Worm (Caenorhabditis elegans): ENCODE data around the gene glrx-3.

The glrx-3 gene

DNA sequence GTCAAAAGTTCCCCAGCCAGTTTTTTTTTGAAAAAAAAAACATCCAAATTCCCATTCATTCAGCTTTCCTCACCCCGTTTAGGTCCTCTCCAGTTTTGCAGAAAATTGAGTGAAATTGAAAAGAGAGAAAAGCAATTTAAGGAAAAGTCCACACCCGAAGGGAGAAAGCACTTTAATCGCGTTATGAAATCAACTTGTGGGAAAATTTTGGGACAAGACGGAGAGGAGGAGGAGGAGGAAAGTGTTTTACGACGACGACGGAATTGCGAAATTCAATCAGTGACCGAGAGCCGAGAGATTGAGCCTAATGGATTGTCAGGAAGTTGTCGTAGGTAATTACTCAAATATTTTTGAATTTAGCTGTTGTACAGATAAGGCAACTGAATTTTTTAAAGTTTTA, 16.3 kb upstream of the glrx-3 start:
- TF ChIP-seq tbx-2 (tag; optimal IDR thresholded peaks at IDR 0.05) (peak; percentile 64), nhr-47 (tag; optimal IDR thresholded peaks at IDR 0.05) (peak; percentile 22), hlh-4 (tag; optimal IDR thresholded peaks at IDR 0.05) (no peak), ceh-8 (GFP tag; optimal IDR thresholded peaks at IDR 0.05) (peak; percentile 49), lin-39 (tag; optimal IDR thresholded peaks at IDR 0.05) (no peak), ces-1 (GFP tag; optimal IDR thresholded peaks at IDR 0.05) (peak; percentile 36), grh-1 (GFP tag; IDR thresholded peaks at IDR 0.05) (no peak), lin-14 (GFP tag; optimal IDR thresholded peaks at IDR 0.05) (peak; percentile 80), sup-37 (GFP tag; optimal IDR thresholded peaks at IDR 0.05) (no peak), jun-1 (tag; optimal IDR thresholded peaks at IDR 0.05) (no peak), nhr-77 (tag; optimal IDR thresholded peaks at IDR 0.05) (no peak), pqm-1 (tag; optimal IDR thresholded peaks at IDR 0.05) (no peak), nhr-71 (tag; optimal IDR thresholded peaks at IDR 0.05) (peak; percentile 46), dsc-1 (tag; optimal IDR thresholded peaks at IDR 0.05) (no peak), efl-3 (GFP tag; optimal IDR thresholded peaks at IDR 0.05) (no peak), elt-3 (tag; optimal IDR thresholded peaks at IDR 0.05) (no peak), ztf-4 (tag; optimal IDR thresholded peaks at IDR 0.05) (no peak), skn-1 (tag; optimal IDR thresholded peaks at IDR 0.05) (peak; percentile 38), unc-98 (GFP tag; IDR thresholded peaks at IDR 0.05) (no peak), lin-15B (tag; optimal IDR thresholded peaks at IDR 0.05) (no peak), mab-9 (GFP tag; IDR thresholded peaks at IDR 0.05) (no peak), mep-1 (tag; optimal IDR thresholded peaks at IDR 0.05) (peak; percentile 7), sptf-1 (tag; optimal IDR thresholded peaks at IDR 0.05) (no peak), nhr-90 (tag; optimal IDR thresholded peaks at IDR 0.05; ENCODE audit: poor library complexity) (no peak), rnt-1 (tag; optimal IDR thresholded peaks at IDR 0.05) (peak; percentile 6), ceh-88 (GFP tag; IDR thresholded peaks at IDR 0.05) (no peak), lsy-2 (tag; optimal IDR thresholded peaks at IDR 0.05) (peak in 1 of 2 experiments; percentile 36), elt-2 (tag; optimal IDR thresholded peaks at IDR 0.05) (no peak), fkh-8 (tag; optimal IDR thresholded peaks at IDR 0.05) (no peak), egl-13 (tag; optimal IDR thresholded peaks at IDR 0.05) (no peak), nhr-19 (GFP tag; conservative IDR thresholded peaks at IDR 0.05) (no peak), blmp-1 (tag; optimal IDR thresholded peaks at IDR 0.05) (peak; percentile 93), tlp-1 (tag; optimal IDR thresholded peaks at IDR 0.05) (no peak), C04F5.9 (tag; optimal IDR thresholded peaks at IDR 0.05) (no peak), hpl-2 (GFP tag; optimal IDR thresholded peaks at IDR 0.05) (no peak), snpc-4 (tag; optimal IDR thresholded peaks at IDR 0.05) (no peak), ceh-82 (tag; optimal IDR thresholded peaks at IDR 0.05) (peak in 2 of 3 experiments; percentile 15 to 56), sox-4 (tag; optimal IDR thresholded peaks at IDR 0.05) (no peak), pag-3 (tag; optimal IDR thresholded peaks at IDR 0.05; ENCODE audit: borderline replicate concordance, insufficient read depth) (no peak), ama-1 (optimal IDR thresholded peaks at IDR 0.05) (no peak), nhr-84 (tag; optimal IDR thresholded peaks at IDR 0.05) (no peak), irx-1 (tag; optimal IDR thresholded peaks at IDR 0.05) (peak; percentile 21)

DNA sequence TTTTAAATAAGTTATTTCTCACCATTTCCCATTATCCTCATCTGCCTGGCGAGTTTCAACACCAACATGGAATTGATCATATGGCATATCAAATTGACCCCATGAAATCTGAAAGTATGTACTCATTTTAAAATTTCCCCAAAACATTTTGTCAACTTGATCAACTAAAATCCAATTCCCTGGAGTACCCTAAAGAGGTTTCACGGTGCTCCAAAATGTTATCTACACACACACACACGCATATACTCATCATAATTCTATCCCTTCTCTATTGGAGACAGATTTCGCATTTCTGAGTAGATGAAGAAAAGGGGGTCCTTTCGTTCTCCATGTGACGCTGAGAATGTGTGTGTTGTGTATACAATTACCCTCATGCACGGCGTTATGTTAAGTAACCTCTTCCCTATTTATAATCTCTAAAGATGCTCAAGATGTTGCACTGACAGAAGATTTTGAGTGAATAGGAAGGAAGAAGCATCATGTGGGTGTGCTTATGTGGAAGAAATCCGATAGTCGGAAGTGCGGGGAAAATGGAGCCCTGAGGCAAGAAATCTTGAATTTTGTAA, 15.0 kb upstream of the glrx-3 start:
- no peak for TF ChIP-seq ceh-63 (GFP tag; optimal IDR thresholded peaks at IDR 0.05)
- peak; percentile 52 for TF ChIP-seq lin-14 (GFP tag; optimal IDR thresholded peaks at IDR 0.05)
- peak; percentile 24 for TF ChIP-seq nhr-71 (tag; optimal IDR thresholded peaks at IDR 0.05)

Data from whole organism, L1 larva.